Worm (Caenorhabditis elegans) whole organism, midembryonic: Measurements from ENCODE around the gene Y17G9B.8.

Experiments used
- med-1 ChIP-seq: sonication (generic microtip); optimal IDR thresholded peaks from 2 replicates; lab custom pipeline; 2017; ENCODE audit warnings: missing genetic modification characterization, mild to moderate bottlenecking, missing compliant biosample characterization, antibody characterized with exemption, missing genetic modification reagents; ENCODE audit not compliant: insufficient read depth
- ztf-23 ChIP-seq: fragments of 200-800 bp; sonication (Bioruptor generic); IDR thresholded peaks from 2 replicates; pipeline ENCODE4 v1.3.6; 2022; ENCODE audit warnings: missing genetic modification reagents, missing genetic modification characterization, missing compliant biosample characterization

ce11 chrIV:4744167-4744566 is 14.5 kb downstream of the Y17G9B.8 start, which contains the start of gene hoe-1:
- TF ChIP-seq med-1 (GFP tag; lab: Kevin White, UChicago) (no peak), ztf-23 (no peak)
